Worm (Caenorhabditis elegans): ENCODE measurements around the gene K07H8.9.

DNA sequence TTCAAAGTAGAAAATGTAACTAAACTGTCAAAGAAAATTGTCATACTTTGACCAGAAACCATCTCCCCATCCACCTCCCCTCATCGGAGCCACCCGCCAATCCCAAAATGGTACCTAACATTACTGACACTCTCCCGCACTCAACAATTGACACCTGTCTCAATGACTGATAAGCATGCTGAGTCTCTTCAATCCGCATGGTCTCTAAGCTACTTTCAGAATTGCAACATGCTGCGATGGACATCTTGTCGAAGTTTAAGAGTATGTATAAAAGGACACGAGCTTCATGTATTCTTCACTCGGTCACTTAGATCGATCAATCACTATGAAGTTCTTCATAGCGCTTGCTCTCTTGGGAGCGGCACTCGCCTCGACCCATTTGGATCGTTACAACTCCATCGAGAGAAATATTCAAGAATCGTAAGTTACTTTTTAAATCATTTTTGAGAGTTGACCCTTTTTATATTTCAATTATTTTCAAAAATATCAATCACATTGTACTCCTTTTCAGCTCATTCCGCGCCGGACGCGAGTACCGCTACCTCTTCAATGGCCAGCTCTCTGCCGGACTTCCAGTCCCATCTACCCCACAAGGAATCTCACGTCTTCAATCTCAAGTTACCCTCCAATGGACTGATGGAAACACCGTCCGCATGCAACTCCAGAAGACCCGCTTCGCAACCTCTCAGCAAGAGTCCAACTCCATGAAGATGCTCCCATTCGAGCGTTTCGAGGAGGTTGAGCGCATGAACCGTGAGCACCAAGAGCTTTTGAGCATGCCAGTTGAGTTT lies 25.2 kb downstream of the K07H8.9 start, which contains the start of gene vit-6:
- TF ChIP-seq fos-1 (tag; optimal IDR thresholded peaks at IDR 0.05) (no peak), dmd-9 (GFP tag; IDR thresholded peaks at IDR 0.05) (no peak), snpc-4 (tag; optimal IDR thresholded peaks at IDR 0.05) (no peak), daf-12 (tag; optimal IDR thresholded peaks at IDR 0.05) (no peak), dve-1 (tag; optimal IDR thresholded peaks at IDR 0.05; ENCODE audit: insufficient read depth) (peak; percentile 15), vab-7 (GFP tag; IDR thresholded peaks at IDR 0.05) (no peak), dpl-1 (GFP tag; optimal IDR thresholded peaks at IDR 0.05) (no peak), nhr-28 (tag; optimal IDR thresholded peaks at IDR 0.05) (no peak), jun-1 (tag; optimal IDR thresholded peaks at IDR 0.05) (no peak), nhr-11 (tag; optimal IDR thresholded peaks at IDR 0.05) (no peak), unc-130 (GFP tag; optimal IDR thresholded peaks at IDR 0.05) (no peak)
